Worm (Caenorhabditis elegans) whole organism, mixed stage, embryonic: ENCODE measurements around the gene mltn-9.

Source experiments
- M03D4.4 ChIP-seq: sonication (generic microtip); optimal IDR thresholded peaks from 2 replicates; lab custom pipeline; 2017; ENCODE audit warnings: mild to moderate bottlenecking, missing genetic modification characterization, missing compliant biosample characterization
- cnd-1 ChIP-seq: fragments of 200-800 bp; sonication (Bioruptor generic); optimal IDR thresholded peaks from 2 replicates; lab custom pipeline; 2018; ENCODE audit warnings: mild to moderate bottlenecking, missing genetic modification characterization, missing compliant biosample characterization
- drap-1 ChIP-seq: fragments of 200-800 bp; sonication (Bioruptor generic); optimal IDR thresholded peaks from 3 replicates; lab custom pipeline; 2018; ENCODE audit warnings: mild to moderate bottlenecking, missing genetic modification characterization, missing compliant biosample characterization
- ham-2 ChIP-seq: fragments of 200-800 bp; sonication (Bioruptor generic); optimal IDR thresholded peaks from 2 replicates; lab custom pipeline; 2018; ENCODE audit warnings: mild to moderate bottlenecking, missing genetic modification characterization, missing compliant biosample characterization
- lin-13 ChIP-seq: fragments of 150-350 bp; optimal IDR thresholded peaks from 2 replicates; lab custom pipeline; 2014; ENCODE audit warnings: missing biosample characterization, missing genetic modification characterization
- mep-1 ChIP-seq: fragments of 150-350 bp; optimal IDR thresholded peaks from 2 replicates; lab custom pipeline; 2017; ENCODE audit warnings: missing biosample characterization, missing genetic modification reagents, missing genetic modification characterization, inconsistent platforms
- nhr-76 ChIP-seq: sonication (generic microtip); optimal IDR thresholded peaks from 2 replicates; lab custom pipeline; 2017; ENCODE audit warnings: missing biosample characterization, missing genetic modification characterization
- snpc-4 ChIP-seq: fragments of 150-350 bp; optimal IDR thresholded peaks from 2 replicates; lab custom pipeline; 2014; ENCODE audit warnings: missing biosample characterization, missing genetic modification characterization
- unc-62 ChIP-seq: fragments of 150-350 bp; optimal IDR thresholded peaks from 2 replicates; lab custom pipeline; 2014; ENCODE audit warnings: missing biosample characterization, missing genetic modification reagents, missing genetic modification characterization
- ztf-11 ChIP-seq: fragments of 150-350 bp; optimal IDR thresholded peaks from 2 replicates; lab custom pipeline; 2014; ENCODE audit warnings: missing biosample characterization, missing genetic modification characterization

ce11 chrII:14634042-14634441 is 18.2 kb downstream of the mltn-9 start:
- TF ChIP-seq snpc-4 (tag; lab: Kevin White, UChicago), result no peak
- TF ChIP-seq M03D4.4 (tag; lab: Kevin White, UChicago), result no peak
- no peak for TF ChIP-seq unc-62 (GFP tag; lab: Kevin White, UChicago)
- no peak for TF ChIP-seq ham-2
- no peak for TF ChIP-seq lin-13 (tag; lab: Kevin White, UChicago)
- no peak for TF ChIP-seq cnd-1 (tag; lab: Kevin White, UChicago)
- TF ChIP-seq ztf-11 (tag; lab: Kevin White, UChicago), result no peak
- no peak for TF ChIP-seq mep-1 (tag; lab: Kevin White, UChicago)
- TF ChIP-seq drap-1 (GFP tag; lab: Kevin White, UChicago), result no peak
- TF ChIP-seq nhr-76 (tag; lab: Kevin White, UChicago), result no peak
